Fruit fly (Drosophila melanogaster) Kc167 (cell line): Measurements from ENCODE around the gene CG7246.

ENCODE experiments used
- Myc ChIP-seq: fragments of >200 bp; optimal IDR thresholded peaks from 2 replicates; lab custom pipeline; 2017; ENCODE audit warnings: missing external identifiers
- Sin3A ChIP-seq: fragments of >200 bp; optimal IDR thresholded peaks from 2 replicates; lab custom pipeline; 2018; ENCODE audit warnings: missing external identifiers
- h ChIP-seq: fragments of >200 bp; optimal IDR thresholded peaks from 3 replicates; lab custom pipeline; 2018; ENCODE audit warnings: missing external identifiers
- psq ChIP-seq: fragments of >200 bp; optimal IDR thresholded peaks from 2 replicates; lab custom pipeline; 2017; ENCODE audit warnings: missing external identifiers
- ttk ChIP-seq: sonication (Bioruptor generic); optimal IDR thresholded peaks from 2 replicates; lab custom pipeline; 2017; ENCODE audit warnings: missing external identifiers

- TF ChIP-seq h (lab: Kevin White, UChicago) = no peak
- no peak for TF ChIP-seq ttk (lab: Kevin White, UChicago)
- no peak for TF ChIP-seq psq (lab: Kevin White, UChicago)
- no peak for TF ChIP-seq Myc (lab: Kevin White, UChicago)
- TF ChIP-seq Sin3A (lab: Kevin White, UChicago) = no peak
Measured at dm6 chrX:9103308-9104185, 22.7 kb upstream of the CG7246 start, which contains the start of gene CG7766.
